Worm (Caenorhabditis elegans) whole organism, L4 larva: ENCODE measurements around the gene ttr-51.

Source experiments
- F44E2.7 ChIP-seq: fragments of 200-800 bp; sonication (Bioruptor generic); IDR thresholded peaks from 2 replicates; pipeline ENCODE4 v2.1.2; 2022; ENCODE audit warnings: missing genetic modification characterization, missing compliant biosample characterization
- R02D3.7 ChIP-seq: fragments of 150-350 bp; sonication (generic microtip); optimal IDR thresholded peaks from 3 replicates; lab custom pipeline; 2014; ENCODE audit warnings: missing biosample characterization, missing genetic modification characterization
- T26A8.4 ChIP-seq: fragments of 200-800 bp; sonication (Bioruptor generic); IDR thresholded peaks from 2 replicates; pipeline ENCODE4 v1.3.6; 2022; ENCODE audit warnings: missing genetic modification characterization, missing compliant biosample characterization
- Y105C5A.15 ChIP-seq: fragments of 200-800 bp; sonication (Bioruptor generic); IDR thresholded peaks from 2 replicates; pipeline ENCODE4 v1.3.6; 2022; ENCODE audit warnings: missing genetic modification characterization, missing compliant biosample characterization
- ZK337.2 ChIP-seq: fragments of 200-800 bp; sonication (Bioruptor generic); IDR thresholded peaks from 2 replicates; pipeline ENCODE4 v1.3.6; 2022; ENCODE audit warnings: missing genetic modification reagents, missing genetic modification characterization, missing compliant biosample characterization
- arid-1 ChIP-seq: fragments of 200-800 bp; sonication (Bioruptor generic); conservative IDR thresholded peaks from 2 replicates; pipeline ENCODE4 v1.3.6; 2022; ENCODE audit warnings: missing genetic modification reagents, missing genetic modification characterization, missing compliant biosample characterization
- daf-19 ChIP-seq: fragments of 200-800 bp; sonication (Bioruptor generic); conservative IDR thresholded peaks from 2 replicates; pipeline ENCODE4 v1.3.6; 2022; ENCODE audit warnings: missing genetic modification characterization, missing compliant biosample characterization
- dmd-6 ChIP-seq: fragments of 200-800 bp; sonication (Bioruptor generic); IDR thresholded peaks from 2 replicates; pipeline ENCODE4 v1.3.6; 2022; ENCODE audit warnings: missing genetic modification reagents, missing genetic modification characterization, missing compliant biosample characterization
- dmd-8 ChIP-seq: fragments of 200-800 bp; sonication (Bioruptor generic); IDR thresholded peaks from 2 replicates; pipeline ENCODE4 v1.3.6; 2022; ENCODE audit warnings: missing genetic modification characterization, missing compliant biosample characterization
- dmd-9 ChIP-seq: fragments of 200-800 bp; sonication (Bioruptor generic); IDR thresholded peaks from 2 replicates; pipeline ENCODE4 v1.3.6; 2022; ENCODE audit warnings: missing genetic modification reagents, missing genetic modification characterization, missing compliant biosample characterization
- egl-43 ChIP-seq: fragments of 200-800 bp; sonication (Bioruptor generic); IDR thresholded peaks from 2 replicates; pipeline ENCODE4 v1.3.6; 2022; ENCODE audit warnings: missing genetic modification reagents, missing genetic modification characterization, missing compliant biosample characterization
- fkh-10 ChIP-seq: fragments of 150-350 bp; optimal IDR thresholded peaks from 2 replicates; lab custom pipeline; 2014; ENCODE audit warnings: missing biosample characterization, missing genetic modification reagents, missing genetic modification characterization
- fos-1 ChIP-seq: fragments of 150-350 bp; optimal IDR thresholded peaks from 2 replicates; lab custom pipeline; 2014; ENCODE audit warnings: missing biosample characterization, missing genetic modification characterization
- jun-1 ChIP-seq: fragments of 150-350 bp; optimal IDR thresholded peaks from 2 replicates; lab custom pipeline; 2014; ENCODE audit warnings: missing biosample characterization, missing genetic modification reagents, missing genetic modification characterization
- lin-13 ChIP-seq: fragments of 150-350 bp; optimal IDR thresholded peaks from 2 replicates; lab custom pipeline; 2014; ENCODE audit warnings: missing biosample characterization, missing genetic modification reagents, missing genetic modification characterization
- lin-29 ChIP-seq: fragments of 200-800 bp; sonication (Bioruptor generic); IDR thresholded peaks from 2 replicates; pipeline ENCODE4 v1.3.6; 2022; ENCODE audit warnings: missing genetic modification reagents, missing genetic modification characterization, missing compliant biosample characterization
- lin-38 ChIP-seq: fragments of 200-800 bp; sonication (Bioruptor generic); IDR thresholded peaks from 2 replicates; pipeline ENCODE4 v1.3.6; 2022; ENCODE audit warnings: missing genetic modification reagents, missing genetic modification characterization, missing compliant biosample characterization
- madf-5 ChIP-seq, 2 experiments: fragments of 200-800 bp; sonication (Bioruptor generic); IDR thresholded peaks; 2 replicates each; pipeline ENCODE4 v1.3.6; 2022; ENCODE audit warnings: missing compliant biosample characterization in 2 of 2, missing genetic modification characterization in 2 of 2
- mdt-29 ChIP-seq: fragments of 200-800 bp; sonication (Bioruptor generic); IDR thresholded peaks from 2 replicates; pipeline ENCODE4 v1.3.6; 2022; ENCODE audit warnings: missing genetic modification reagents, missing genetic modification characterization, missing compliant biosample characterization
- mes-2 ChIP-seq: sonication (generic microtip); optimal IDR thresholded peaks from 2 replicates; lab custom pipeline; 2016; ENCODE audit warnings: missing genotype, mild to moderate bottlenecking, missing genetic modification characterization, missing compliant biosample characterization; ENCODE audit not compliant: poor library complexity, severe bottlenecking
- mxl-3 ChIP-seq: fragments of 200-800 bp; sonication (Bioruptor generic); optimal IDR thresholded peaks from 2 replicates; lab custom pipeline; 2018; ENCODE audit warnings: mild to moderate bottlenecking, missing genetic modification characterization, missing compliant biosample characterization
- nhr-102 ChIP-seq: sonication (generic microtip); optimal IDR thresholded peaks from 2 replicates; lab custom pipeline; 2016; ENCODE audit warnings: mild to moderate bottlenecking, missing genetic modification characterization, moderate library complexity, missing compliant biosample characterization
- nhr-111 ChIP-seq: fragments of 200-800 bp; sonication (Bioruptor generic); optimal IDR thresholded peaks from 2 replicates; lab custom pipeline; 2018; ENCODE audit warnings: mild to moderate bottlenecking, missing genetic modification characterization, missing compliant biosample characterization
- nhr-237 ChIP-seq: sonication (generic microtip); optimal IDR thresholded peaks from 2 replicates; lab custom pipeline; 2017; ENCODE audit warnings: missing biosample characterization, missing genetic modification characterization
- nhr-25 ChIP-seq: sonication (generic microtip); optimal IDR thresholded peaks from 2 replicates; lab custom pipeline; 2017; ENCODE audit warnings: missing genetic modification characterization, mild to moderate bottlenecking, missing compliant biosample characterization, antibody characterized with exemption, moderate library complexity, borderline replicate concordance; ENCODE audit not compliant: insufficient read depth
- nhr-41 ChIP-seq: fragments of 200-800 bp; sonication (Bioruptor generic); IDR thresholded peaks from 2 replicates; pipeline ENCODE4 v1.3.6; 2022; ENCODE audit warnings: missing genetic modification reagents, missing genetic modification characterization, missing compliant biosample characterization
- set-16 ChIP-seq: fragments of 200-800 bp; sonication (Bioruptor generic); IDR thresholded peaks from 2 replicates; pipeline ENCODE4 v1.3.6; 2022; ENCODE audit warnings: missing genetic modification reagents, missing genetic modification characterization, missing compliant biosample characterization
- skn-1 ChIP-seq: fragments of 150-350 bp; optimal IDR thresholded peaks from 2 replicates; lab custom pipeline; 2014; ENCODE audit warnings: missing biosample characterization, missing genetic modification characterization
- spr-1 ChIP-seq: sonication (generic microtip); optimal IDR thresholded peaks from 2 replicates; lab custom pipeline; 2016; ENCODE audit warnings: mild to moderate bottlenecking, missing genetic modification characterization, missing compliant biosample characterization
- spr-3 ChIP-seq: fragments of 200-800 bp; sonication (Bioruptor generic); optimal IDR thresholded peaks from 2 replicates; lab custom pipeline; 2018; ENCODE audit warnings: mild to moderate bottlenecking, missing genetic modification characterization, missing compliant biosample characterization
- unc-130 ChIP-seq: sonication (generic microtip); optimal IDR thresholded peaks from 2 replicates; lab custom pipeline; 2016; ENCODE audit warnings: missing genetic modification reagents, missing genetic modification characterization, missing compliant biosample characterization
- vab-7 ChIP-seq: fragments of 200-800 bp; sonication (Bioruptor generic); IDR thresholded peaks from 2 replicates; pipeline ENCODE4 v1.3.6; 2022; ENCODE audit warnings: missing genetic modification reagents, missing genetic modification characterization, missing compliant biosample characterization
- zag-1 ChIP-seq: fragments of 150-350 bp; optimal IDR thresholded peaks from 2 replicates; lab custom pipeline; 2014; ENCODE audit warnings: missing biosample characterization, missing genetic modification characterization
- zip-2 ChIP-seq: fragments of 150-350 bp; optimal IDR thresholded peaks from 2 replicates; lab custom pipeline; 2014; ENCODE audit warnings: missing biosample characterization, missing genetic modification characterization

ttr-51 gene

DNA sequence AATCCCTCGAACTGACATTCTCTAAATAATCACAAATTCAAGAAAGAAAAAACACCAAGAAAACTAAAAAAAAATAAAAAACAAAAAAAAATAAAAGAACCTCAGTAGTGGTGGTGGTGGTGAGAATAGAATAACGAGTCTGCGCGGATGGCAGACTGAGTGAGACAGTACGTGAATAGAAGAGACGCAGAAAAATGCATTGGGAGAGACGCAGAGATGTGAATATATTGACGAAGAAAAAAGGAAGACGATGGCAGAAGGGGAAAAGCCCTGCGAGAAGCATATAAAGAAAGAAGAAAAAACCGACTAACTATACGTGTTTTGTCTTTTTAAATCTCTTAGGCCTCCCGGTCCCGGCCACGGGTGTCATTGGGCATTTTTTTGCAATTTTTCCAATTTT, 20.4 kb upstream of the ttr-51 start, which contains the start of gene unc-26 (continued):
- no peak for TF ChIP-seq dmd-6
- no peak for TF ChIP-seq Y105C5A.15 (GFP tag; lab: Robert Waterston, UW)
- TF ChIP-seq, all 104 proteins: peak for 3

DNA sequence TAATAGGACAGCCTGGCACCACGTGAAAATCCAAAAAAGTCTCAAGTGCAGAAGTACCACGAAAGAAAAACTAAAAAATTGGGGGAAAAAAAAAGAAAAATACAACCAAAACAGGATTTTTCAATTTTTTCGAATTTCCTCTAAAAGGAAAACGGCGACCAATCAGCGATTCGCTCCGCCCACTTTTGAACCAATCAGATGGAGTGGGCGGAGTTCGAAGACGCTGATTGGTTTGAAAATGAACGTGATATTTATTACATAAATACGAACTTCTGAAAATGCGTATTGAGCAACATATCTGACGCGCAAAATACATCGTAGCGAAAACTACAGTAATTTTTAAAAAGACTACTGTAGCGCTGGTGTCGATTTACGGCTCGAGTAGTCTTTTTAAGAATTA, 16.3 kb upstream of the ttr-51 start:
- TF ChIP-seq T26A8.4 (GFP tag; lab: Robert Waterston, UW) (no peak), nhr-111 (GFP tag; lab: Kevin White, UChicago) (no peak), mes-2 (tag; lab: Kevin White, UChicago) (no peak), ZK337.2 (GFP tag; lab: Robert Waterston, UW) (no peak), skn-1 (tag; lab: Kevin White, UChicago) (no peak), daf-19 (GFP tag; lab: Robert Waterston, UW) (no peak), zag-1 (no peak), jun-1 (tag; lab: Kevin White, UChicago) (no peak), Y105C5A.15 (GFP tag; lab: Robert Waterston, UW) (no peak), dmd-6 (no peak)

DNA sequence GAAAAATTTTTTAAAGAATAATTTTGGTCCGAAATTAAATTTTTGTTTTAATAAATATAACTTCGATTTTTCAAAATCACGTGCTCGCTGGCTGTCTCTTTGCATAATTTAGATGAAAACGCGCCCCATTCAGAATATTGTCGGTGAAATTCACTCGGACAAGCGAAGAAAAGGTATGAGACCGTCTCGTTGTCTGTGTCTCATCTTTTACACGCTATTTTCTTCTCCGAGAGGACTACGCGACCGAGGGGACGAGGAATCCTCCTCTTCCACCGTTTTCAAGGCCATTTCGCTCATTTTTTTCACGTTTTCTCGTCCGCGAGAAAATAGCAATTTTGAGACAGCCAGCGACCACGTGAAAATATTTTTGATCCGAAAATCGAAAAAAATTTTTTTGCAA, 10.7 kb upstream of the ttr-51 start:
- TF ChIP-seq madf-5 (GFP tag; IDR thresholded peaks at IDR 0.05; lab: Robert Waterston, UW) (0 out of 4 replicates have a peak, but pooled peaks of 1 of the 2 experiments have one; percentile 42), dmd-9 (GFP tag; lab: Robert Waterston, UW) (peak; percentile 69; the same call in 1 of the 2 replicates), lin-38 (GFP tag; lab: Robert Waterston, UW) (peak; percentile 64), dmd-6 (0 out of 2 replicates have a peak, but pooled peaks have one; percentile 19)

DNA sequence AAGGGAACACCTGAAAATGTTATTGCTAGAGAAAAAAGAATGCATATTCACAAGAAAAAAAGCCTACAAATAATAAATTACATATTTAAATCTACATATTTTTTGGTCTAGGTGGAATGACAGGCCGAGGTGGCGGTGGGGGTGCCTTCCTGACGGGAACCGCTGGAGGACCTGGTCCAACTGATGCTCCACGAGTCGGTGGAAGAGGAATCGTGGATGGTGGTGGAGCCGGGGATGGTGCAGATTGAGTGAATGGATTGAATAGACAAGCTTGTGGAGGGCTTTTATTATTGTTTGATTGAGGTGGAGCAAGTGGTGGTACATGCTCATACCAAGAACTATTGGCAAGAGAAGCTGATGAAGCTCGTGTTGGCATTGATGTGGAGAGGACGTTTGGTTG, 9.7 kb upstream of the ttr-51 start:
- 0 out of 2 replicates have a peak, but pooled peaks have one; percentile 42 for TF ChIP-seq egl-43 (GFP tag; lab: Robert Waterston, UW)
- peak; percentile 73 for TF ChIP-seq set-16
- TF ChIP-seq mdt-29 (GFP tag; lab: Robert Waterston, UW): no peak
- TF ChIP-seq spr-3: no peak
- TF ChIP-seq, all 104 proteins: peak for 2

DNA sequence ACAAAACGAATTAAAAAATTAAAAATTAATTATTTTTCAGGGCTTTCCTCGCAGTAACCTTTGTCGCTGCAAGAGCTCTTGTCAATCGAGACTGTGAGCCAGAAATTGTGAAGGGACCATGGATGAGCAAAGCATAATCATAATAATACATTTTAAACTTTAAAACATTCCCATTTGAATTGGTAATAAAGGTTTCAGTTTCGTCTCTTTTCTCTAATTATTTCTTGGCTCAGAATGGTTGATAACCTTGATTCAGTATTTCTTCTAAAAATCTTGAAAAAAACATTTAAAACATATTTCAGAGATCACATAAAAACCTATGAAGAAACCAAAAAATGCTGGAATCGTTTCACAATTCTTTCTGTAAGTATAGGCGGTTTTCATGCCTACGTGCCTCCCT, 6.8 kb upstream of the ttr-51 start, which contains the start of gene JC8.16:
Gene JC8.16, plus strand, starts transcription at position 301 of the 400 bp plus-strand sequence.
- TF ChIP-seq fkh-10 (GFP tag; lab: Kevin White, UChicago) (no peak), nhr-41 (GFP tag; lab: Robert Waterston, UW) (0 out of 2 replicates have a peak, but pooled peaks have one; percentile 9)

DNA sequence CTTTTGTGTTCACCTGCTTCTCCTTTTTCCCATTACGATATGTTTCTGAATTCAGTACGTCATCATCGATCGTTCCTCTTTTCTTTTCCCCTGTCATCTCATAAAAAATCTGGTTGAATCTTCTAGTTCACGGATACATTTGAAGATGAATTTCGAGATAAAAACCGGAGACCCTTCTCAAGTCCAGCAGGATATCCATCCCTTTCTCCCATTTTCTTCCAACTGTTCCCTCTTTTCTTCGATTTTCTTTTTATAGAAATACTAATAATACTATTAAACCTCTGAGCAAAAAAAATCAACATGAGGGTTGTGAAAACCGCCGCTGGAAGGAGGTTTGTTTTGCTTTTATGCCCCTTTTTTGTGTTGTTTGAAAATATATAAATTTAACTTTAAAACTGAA, 3.8 kb upstream of the ttr-51 start, which contains the start of gene bus-12:
Gene bus-12, plus strand, starts transcription at position 301 of the 400 bp plus-strand sequence.
- TF ChIP-seq F44E2.7 (GFP tag; lab: Robert Waterston, UW) (no peak), R02D3.7 (tag; lab: Kevin White, UChicago) (no peak), nhr-102 (tag; lab: Kevin White, UChicago) (no peak), dmd-6 (no peak), unc-130 (no peak), lin-13 (GFP tag; lab: Kevin White, UChicago) (no peak), nhr-25 (tag; lab: Kevin White, UChicago) (no peak), spr-1 (tag; lab: Kevin White, UChicago) (no peak), lin-29 (GFP tag; lab: Robert Waterston, UW) (no peak), fos-1 (no peak), dmd-8 (GFP tag; lab: Robert Waterston, UW) (no peak), mxl-3 (no peak), arid-1 (GFP tag; lab: Robert Waterston, UW) (no peak), zip-2 (tag; lab: Kevin White, UChicago) (no peak), nhr-237 (tag; lab: Kevin White, UChicago) (no peak), vab-7 (GFP tag; lab: Robert Waterston, UW) (no peak)
